Worm (Caenorhabditis elegans): Measurements from ENCODE around the gene cyn-2.

ce11 chrIII:13741410-13741809 is 48.9 kb downstream of the cyn-2 start:
- TF ChIP-seq ztf-11 (tag; optimal IDR thresholded peaks at IDR 0.05) = no peak
- TF ChIP-seq snpc-4 (tag; optimal IDR thresholded peaks at IDR 0.05) = no peak
- no peak for TF ChIP-seq lsy-2 (tag; optimal IDR thresholded peaks at IDR 0.05)
- TF ChIP-seq ceh-43 (GFP tag; optimal IDR thresholded peaks at IDR 0.05) = no peak
- no peak for TF ChIP-seq nhr-2 (tag; optimal IDR thresholded peaks at IDR 0.05)
- no peak for TF ChIP-seq nhr-12 (tag; optimal IDR thresholded peaks at IDR 0.05)
- no peak for TF ChIP-seq mep-1 (tag; optimal IDR thresholded peaks at IDR 0.05)
- no peak for TF ChIP-seq unc-62 (GFP tag; optimal IDR thresholded peaks at IDR 0.05)
- TF ChIP-seq drap-1 (GFP tag; optimal IDR thresholded peaks at IDR 0.05) = no peak
- TF ChIP-seq blmp-1 (tag; optimal IDR thresholded peaks at IDR 0.05) = no peak
- TF ChIP-seq ceh-83 (GFP tag; optimal IDR thresholded peaks at IDR 0.05) = no peak
- TF ChIP-seq nhr-28 (tag; optimal IDR thresholded peaks at IDR 0.05) = no peak
- TF ChIP-seq pha-4 (tag; optimal IDR thresholded peaks at IDR 0.05) = no peak
